Fruit fly (Drosophila melanogaster) ovary, adult (tissue): Measurements from ENCODE around the gene tplus3a.

Source experiments
- CG17801 ChIP-seq: fragments of 200-800 bp; optimal IDR thresholded peaks from 2 replicates; lab custom pipeline; 2019; ENCODE audit warnings: missing biosample characterization, mild to moderate bottlenecking, missing genetic modification characterization, moderate library complexity; ENCODE audit not compliant: partially characterized antibody

The tplus3a gene

DNA sequence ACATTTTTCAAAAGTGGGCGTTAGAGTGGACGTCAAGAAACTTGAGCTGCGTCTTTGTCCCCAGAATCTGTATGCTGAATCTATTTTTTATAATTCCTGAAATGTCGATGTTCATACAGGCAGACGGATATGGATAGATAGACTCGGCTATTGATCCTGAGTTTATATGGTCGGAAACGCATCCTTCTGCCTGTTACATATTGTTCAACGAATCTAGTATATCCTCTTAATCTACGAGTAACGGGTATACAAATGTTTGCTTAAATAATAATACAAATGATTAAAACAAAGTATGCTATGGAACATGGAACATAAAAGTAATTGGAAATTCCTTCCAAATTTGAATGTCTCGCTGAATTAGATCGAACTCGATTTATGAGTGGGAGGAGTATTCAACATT lies at the start of gene tplus3a:
tplus3a (plus strand) TSS at position 301 of the 400 bp plus-strand sequence.
- TF ChIP-seq CG17801 (GFP tag; lab: Kevin White, UChicago), result no peak

DNA sequence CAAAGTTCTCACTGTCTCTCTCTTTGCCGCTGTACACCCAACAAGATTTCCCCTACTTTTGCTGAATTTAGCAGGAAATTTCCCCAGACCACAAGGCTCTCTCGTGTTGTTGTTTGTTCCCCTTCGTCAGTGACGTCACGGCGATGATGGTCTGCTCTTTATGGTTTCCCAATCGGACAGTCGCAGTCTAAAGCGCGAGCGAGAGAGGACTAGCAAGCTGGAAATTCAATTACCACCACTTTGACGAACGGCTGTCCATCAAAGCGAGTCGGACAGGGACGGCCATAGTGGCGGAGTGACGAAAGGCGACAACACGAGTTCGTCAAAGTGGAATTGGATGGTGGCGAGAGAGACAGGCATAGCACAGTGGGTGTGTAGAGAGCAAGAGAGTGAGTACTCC lies 46.6 kb upstream of the tplus3a start:
- no peak for TF ChIP-seq CG17801 (GFP tag; lab: Kevin White, UChicago)

- TF ChIP-seq CG17801 (GFP tag; lab: Kevin White, UChicago), result no peak
Measured at dm6 chr2L:22036877-22037276, 34.1 kb upstream of the tplus3a start.

- no peak for TF ChIP-seq CG17801 (GFP tag; lab: Kevin White, UChicago)
Measured at dm6 chr2L:22037560-22037959, 33.4 kb upstream of the tplus3a start, which contains the start of gene Grl40a. Grl40a (plus strand) TSS chr2L:22037860.

DNA sequence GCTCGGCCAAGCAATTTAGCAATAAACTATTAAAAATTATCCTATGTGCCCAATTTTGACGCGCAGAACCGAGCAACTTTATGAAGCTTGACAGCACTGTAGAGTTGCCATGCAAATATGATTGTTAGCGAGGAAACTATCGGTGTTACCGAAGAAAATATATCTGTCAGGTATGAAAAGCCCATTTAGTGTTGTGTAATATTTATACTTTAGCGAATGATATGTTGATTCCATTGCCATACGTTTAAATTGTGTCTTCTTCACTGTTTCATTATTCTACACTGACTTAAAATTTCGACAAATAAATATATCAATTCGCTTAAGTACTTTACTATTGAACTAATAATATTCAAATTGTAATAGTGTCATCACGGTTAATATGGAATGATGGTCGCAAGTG lies 27.2 kb upstream of the tplus3a start, which contains the start of gene CG31601:
CG31601 (minus strand) TSS at position 101 of the 400 bp plus-strand sequence.
- TF ChIP-seq CG17801 (GFP tag; lab: Kevin White, UChicago), result no peak

- no peak for TF ChIP-seq CG17801 (GFP tag; lab: Kevin White, UChicago)
Measured at dm6 chr2L:22054202-22054601, 16.7 kb upstream of the tplus3a start, which contains the start of gene CG34173. CG34173 (minus strand) TSS chr2L:22054302.

DNA sequence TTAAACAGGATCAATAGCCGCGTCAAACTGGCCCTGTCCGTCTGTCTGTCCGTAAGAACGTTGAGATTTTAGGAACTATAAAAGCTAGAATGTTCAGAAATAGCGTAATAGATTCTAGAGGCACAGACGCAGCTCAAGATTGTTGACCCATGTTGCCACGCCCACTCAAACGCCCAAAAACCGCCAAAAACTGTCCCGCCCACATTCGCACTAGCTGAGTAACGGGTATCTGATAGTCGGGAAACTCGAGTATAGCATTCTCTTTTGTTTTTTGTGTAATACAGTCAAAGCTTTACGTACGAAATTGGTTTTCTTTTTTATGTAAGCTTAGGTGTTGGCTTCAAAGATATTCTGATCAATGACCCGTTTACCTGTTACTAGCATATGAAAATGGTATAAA lies 11.1 kb upstream of the tplus3a start:
- TF ChIP-seq CG17801 (GFP tag; lab: Kevin White, UChicago), result no peak

dm6 chr2L:22065243-22065642 lies 5.7 kb upstream of the tplus3a start, which contains the start of gene CG42597:
CG42597 (minus strand) TSS chr2L:22065343.
- TF ChIP-seq CG17801 (GFP tag; lab: Kevin White, UChicago), result no peak

DNA sequence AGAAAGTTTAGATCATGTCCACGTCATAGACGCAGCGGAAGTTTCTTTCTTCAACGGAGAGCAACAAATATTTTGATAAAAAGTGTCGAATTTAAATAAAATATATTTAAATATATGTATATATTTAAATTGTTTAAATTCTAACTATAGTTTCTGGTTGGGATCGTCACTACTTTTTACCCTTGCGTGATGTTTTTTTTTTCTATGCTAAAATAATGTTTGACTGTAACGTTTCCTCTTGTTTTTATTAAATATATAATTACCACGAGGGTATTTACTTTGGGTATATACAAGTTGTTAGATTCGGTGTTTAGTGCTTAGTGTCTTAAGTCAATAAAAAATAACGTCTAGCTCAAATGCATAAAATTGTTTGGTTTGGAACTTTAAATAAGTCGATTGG lies 8.4 kb downstream of the tplus3a start, which contains the start of gene ttm3:
ttm3 (plus strand) TSS at position 301 of the 400 bp plus-strand sequence.
- no peak for TF ChIP-seq CG17801 (GFP tag; lab: Kevin White, UChicago)

DNA sequence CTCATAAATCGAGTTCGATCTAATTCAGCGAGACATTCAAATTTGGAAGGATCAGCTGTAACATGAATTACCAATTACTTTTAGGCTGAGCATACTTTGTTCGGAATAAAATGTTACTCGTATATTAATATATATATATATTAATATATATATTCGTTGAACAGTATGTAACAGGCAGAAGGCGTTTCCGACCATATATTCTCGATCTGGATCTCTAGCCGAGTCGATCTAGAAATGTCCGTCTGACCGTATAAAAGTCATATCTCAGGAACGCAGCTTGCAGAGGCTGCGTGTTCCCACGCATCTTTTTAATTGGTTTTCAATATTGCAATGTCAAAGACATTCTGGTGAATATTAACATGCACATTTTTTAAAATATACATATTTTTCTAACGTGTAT lies 33.4 kb downstream of the tplus3a start, which contains the start of gene tplus3b:
tplus3b (minus strand) TSS at position 101 of the 400 bp plus-strand sequence.
- no peak for TF ChIP-seq CG17801 (GFP tag; lab: Kevin White, UChicago)

DNA sequence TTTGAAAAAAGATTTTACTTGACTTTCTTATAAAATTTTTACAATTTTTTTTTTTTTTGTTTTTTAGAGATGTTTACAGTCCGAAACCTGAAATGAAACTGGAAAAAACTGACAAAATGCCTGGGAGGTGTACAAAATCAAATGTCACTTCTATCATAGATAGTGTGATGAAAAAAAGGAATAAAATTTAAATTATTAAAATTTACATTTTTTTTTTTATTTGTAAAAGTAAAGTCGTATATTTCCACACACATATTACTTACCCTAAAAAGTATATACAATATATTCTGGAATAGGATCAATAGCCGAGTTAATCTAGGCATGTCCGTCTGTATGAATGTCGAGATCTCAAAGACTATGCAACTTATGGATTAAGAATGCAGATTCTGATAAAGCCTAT lies 34.5 kb downstream of the tplus3a start, which contains the start of gene CG15219:
CG15219 (minus strand) TSS at position 101 of the 400 bp plus-strand sequence.
- no peak for TF ChIP-seq CG17801 (GFP tag; lab: Kevin White, UChicago)

DNA sequence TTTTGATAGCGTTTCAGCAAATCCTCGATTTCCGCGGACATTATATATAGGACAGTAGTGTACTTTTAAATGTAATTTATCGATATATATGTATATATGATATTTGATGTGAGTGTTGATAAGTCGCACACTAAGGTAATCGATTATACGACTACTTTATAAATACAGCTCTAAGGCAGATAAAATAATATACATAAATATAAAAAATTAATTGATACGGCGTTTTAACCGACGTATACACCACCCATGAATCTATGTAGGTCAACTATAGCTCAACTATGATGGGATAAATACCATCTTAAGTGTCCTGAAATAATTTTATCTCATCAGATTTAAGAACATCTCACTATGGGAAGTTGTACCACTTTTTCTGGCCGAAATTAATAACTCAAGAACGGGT lies 36.3 kb downstream of the tplus3a start, which contains the start of gene CG10834:
CG10834 (minus strand) TSS at position 101 of the 400 bp plus-strand sequence.
- no peak for TF ChIP-seq CG17801 (GFP tag; lab: Kevin White, UChicago)

DNA sequence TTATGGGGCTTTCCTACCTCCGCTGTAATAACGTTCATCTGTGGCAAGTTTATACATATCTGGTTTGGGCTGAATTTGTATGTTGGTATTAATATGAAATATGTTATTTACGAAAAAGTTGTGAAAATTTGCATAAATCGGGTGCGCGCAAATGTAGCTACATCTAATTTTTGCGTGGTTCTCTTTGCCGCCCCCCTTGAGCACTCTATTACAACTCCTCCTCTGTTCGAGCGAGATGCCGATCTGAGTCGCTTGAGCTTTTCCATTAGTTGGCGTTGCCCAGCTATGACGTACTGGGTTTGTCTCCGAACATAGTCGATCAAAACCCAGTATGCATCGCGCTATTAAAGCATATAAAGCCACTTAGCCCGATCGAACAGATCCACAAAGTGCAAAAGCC lies 37.7 kb downstream of the tplus3a start, which contains the start of gene CG6675:
CG6675 (plus strand) TSS at position 301 of the 400 bp plus-strand sequence.
- no peak for TF ChIP-seq CG17801 (GFP tag; lab: Kevin White, UChicago)

DNA sequence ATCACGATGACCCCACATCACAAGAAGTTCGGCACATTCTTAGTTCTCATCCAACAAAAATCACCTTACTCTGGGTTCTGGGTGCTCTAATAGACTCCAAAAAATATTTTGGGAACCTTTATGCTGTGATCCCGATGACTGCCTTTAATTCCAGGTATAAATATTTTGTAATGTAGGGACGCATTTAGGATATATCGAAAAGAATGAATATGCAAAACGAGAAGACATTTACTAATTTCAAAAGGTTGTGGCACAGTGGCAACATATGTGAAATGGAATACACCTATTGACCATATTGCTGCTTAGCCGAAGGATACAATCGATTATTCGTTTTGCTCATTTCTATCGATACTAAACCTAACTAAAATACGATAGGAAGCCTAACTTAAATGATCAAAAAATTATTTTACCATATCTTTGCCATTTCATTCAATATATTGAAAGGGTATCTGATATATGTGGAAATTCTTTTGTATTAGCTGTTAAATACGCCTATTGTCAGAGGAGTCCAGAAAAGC lies 50.0 kb downstream of the tplus3a start, which contains the start of gene CG3651:
CG3651 (plus strand) TSS at position 468 of the 518 bp plus-strand sequence.
- no peak for TF ChIP-seq CG17801 (GFP tag; lab: Kevin White, UChicago)

- TF ChIP-seq CG17801 (GFP tag; lab: Kevin White, UChicago), result no peak
Measured at dm6 chr2L:22121651-22122165, 50.8 kb downstream of the tplus3a start.
